Worm (Caenorhabditis elegans): ENCODE measurements around the gene apm-3.
A peak's percentile ranks its signal among the peaks of the same experiment; 100 is the strongest.

apm-3 gene

ce11 chrX:954499-955061 is at the start of gene apm-3:
apm-3 (plus strand) TSS chrX:954975.
- TF ChIP-seq hnd-1 (tag; optimal IDR thresholded peaks at IDR 0.05) (no peak), hmg-4 (GFP tag; optimal IDR thresholded peaks at IDR 0.05) (peak; percentile 38)

ce11 chrX:910337-910736 is 44.4 kb upstream of the apm-3 start:
- no peak for TF ChIP-seq ceh-36 (tag; optimal IDR thresholded peaks at IDR 0.05)
- no peak for TF ChIP-seq flt-1 (GFP tag; IDR thresholded peaks at IDR 0.05)
- TF ChIP-seq pes-1 (GFP tag; IDR thresholded peaks at IDR 0.05): no peak
- TF ChIP-seq hnd-1 (tag; optimal IDR thresholded peaks at IDR 0.05): no peak

ce11 chrX:912564-912963 is 42.2 kb upstream of the apm-3 start:
- TF ChIP-seq pes-1 (GFP tag; IDR thresholded peaks at IDR 0.05): no peak
- TF ChIP-seq ama-1 (optimal IDR thresholded peaks at IDR 0.05): no peak
- TF ChIP-seq scrt-1 (GFP tag; IDR thresholded peaks at IDR 0.05): no peak

ce11 chrX:912990-913389 is 41.8 kb upstream of the apm-3 start, which contains the start of gene F35H12.6:
F35H12.6 (plus strand) TSS chrX:913290.
- TF ChIP-seq flt-1 (GFP tag; IDR thresholded peaks at IDR 0.05): no peak
- TF ChIP-seq sea-1 (GFP tag; conservative IDR thresholded peaks at IDR 0.05): no peak
- TF ChIP-seq B0310.2 (tag; optimal IDR thresholded peaks at IDR 0.05): no peak

- no peak for TF ChIP-seq scrt-1 (GFP tag; IDR thresholded peaks at IDR 0.05)
- no peak for TF ChIP-seq hmbx-1 (tag; optimal IDR thresholded peaks at IDR 0.05)
- TF ChIP-seq aly-1 (tag; optimal IDR thresholded peaks at IDR 0.05): no peak
- no peak for TF ChIP-seq F13C5.2 (tag; optimal IDR thresholded peaks at IDR 0.05)
- TF ChIP-seq ama-1 (optimal IDR thresholded peaks at IDR 0.05): no peak
- TF ChIP-seq B0310.2 (tag; optimal IDR thresholded peaks at IDR 0.05): no peak
- no peak for TF ChIP-seq flt-1 (GFP tag; IDR thresholded peaks at IDR 0.05)
- peak; percentile 4 for TF ChIP-seq hmg-4 (GFP tag; optimal IDR thresholded peaks at IDR 0.05)
- TF ChIP-seq tbx-37 (GFP tag; conservative IDR thresholded peaks at IDR 0.05): 0 out of 2 replicates have a peak, but pooled peaks have one; percentile 23
- no peak for TF ChIP-seq ceh-36 (tag; optimal IDR thresholded peaks at IDR 0.05)
Measured at ce11 chrX:915510-915909, 39.3 kb upstream of the apm-3 start, which contains the start of gene sel-12. sel-12 (plus strand) TSS chrX:915867.

- no peak for TF ChIP-seq F13C5.2 (tag; optimal IDR thresholded peaks at IDR 0.05)
- TF ChIP-seq hmbx-1 (tag; optimal IDR thresholded peaks at IDR 0.05): no peak
- TF ChIP-seq ceh-36 (tag; optimal IDR thresholded peaks at IDR 0.05): no peak
Measured at ce11 chrX:918097-918496, 36.7 kb upstream of the apm-3 start, which contains the start of gene F35H12.5. F35H12.5 (plus strand) TSS chrX:918397.

ce11 chrX:924495-925008 is 30.2 kb upstream of the apm-3 start, which contains the start of the genes pifk-1 and tbc-11:
pifk-1 (minus strand) TSS chrX:924511.
tbc-11 (plus strand) TSS chrX:924958.
- no peak for TF ChIP-seq tra-4 (tag; optimal IDR thresholded peaks at IDR 0.05)
- TF ChIP-seq sea-1 (GFP tag; conservative IDR thresholded peaks at IDR 0.05): no peak
- TF ChIP-seq F13C5.2 (tag; optimal IDR thresholded peaks at IDR 0.05): no peak
- no peak for TF ChIP-seq hmbx-1 (tag; optimal IDR thresholded peaks at IDR 0.05)
- no peak for TF ChIP-seq aly-1 (tag; optimal IDR thresholded peaks at IDR 0.05)
- TF ChIP-seq tbx-11 (GFP tag; IDR thresholded peaks at IDR 0.05): no peak
- no peak for TF ChIP-seq ama-1 (optimal IDR thresholded peaks at IDR 0.05)
- TF ChIP-seq ceh-13 (GFP tag; optimal IDR thresholded peaks at IDR 0.05): no peak
- no peak for TF ChIP-seq hnd-1 (tag; optimal IDR thresholded peaks at IDR 0.05)
- TF ChIP-seq flt-1 (GFP tag; IDR thresholded peaks at IDR 0.05): no peak

ce11 chrX:926125-926524 is 28.6 kb upstream of the apm-3 start:
- TF ChIP-seq flt-1 (GFP tag; IDR thresholded peaks at IDR 0.05) (no peak), ceh-36 (tag; optimal IDR thresholded peaks at IDR 0.05) (no peak), aly-1 (tag; optimal IDR thresholded peaks at IDR 0.05) (no peak), tbx-11 (GFP tag; IDR thresholded peaks at IDR 0.05) (no peak), ets-7 (tag; optimal IDR thresholded peaks at IDR 0.05) (no peak), ceh-13 (GFP tag; optimal IDR thresholded peaks at IDR 0.05) (no peak), hmg-4 (GFP tag; optimal IDR thresholded peaks at IDR 0.05) (no peak), tra-4 (tag; optimal IDR thresholded peaks at IDR 0.05) (no peak), hnd-1 (tag; optimal IDR thresholded peaks at IDR 0.05) (no peak), pes-1 (GFP tag; IDR thresholded peaks at IDR 0.05) (no peak), B0310.2 (tag; optimal IDR thresholded peaks at IDR 0.05) (no peak), ama-1 (optimal IDR thresholded peaks at IDR 0.05) (no peak), tbx-37 (GFP tag; conservative IDR thresholded peaks at IDR 0.05) (no peak), scrt-1 (GFP tag; IDR thresholded peaks at IDR 0.05) (no peak), F13C5.2 (tag; optimal IDR thresholded peaks at IDR 0.05) (no peak), hmbx-1 (tag; optimal IDR thresholded peaks at IDR 0.05) (no peak)

ce11 chrX:927632-928031 is 27.1 kb upstream of the apm-3 start:
- TF ChIP-seq ceh-36 (tag; optimal IDR thresholded peaks at IDR 0.05) (no peak), F13C5.2 (tag; optimal IDR thresholded peaks at IDR 0.05) (no peak), ama-1 (optimal IDR thresholded peaks at IDR 0.05) (no peak), tbx-11 (GFP tag; IDR thresholded peaks at IDR 0.05) (no peak), hmbx-1 (tag; optimal IDR thresholded peaks at IDR 0.05) (no peak), scrt-1 (GFP tag; IDR thresholded peaks at IDR 0.05) (no peak)

Data from whole organism, early embryonic.